Worm (Caenorhabditis elegans) whole organism, L3 larva: ENCODE results near the gene algn-11.

Experiments used
- R02D3.7 ChIP-seq: fragments of 150-350 bp; optimal IDR thresholded peaks from 2 replicates; lab custom pipeline; 2014; ENCODE audit warnings: missing biosample characterization, missing genetic modification characterization
- ZK546.5 ChIP-seq: sonication (generic microtip); optimal IDR thresholded peaks from 2 replicates; lab custom pipeline; 2017; ENCODE audit warnings: missing biosample characterization, missing genetic modification characterization
- ama-1 ChIP-seq: fragments of 150-350 bp; optimal IDR thresholded peaks from 2 replicates; lab custom pipeline; 2018
- ceh-16 ChIP-seq: sonication (generic microtip); optimal IDR thresholded peaks from 2 replicates; lab custom pipeline; 2017; ENCODE audit warnings: missing biosample characterization, missing genetic modification characterization
- ceh-28 ChIP-seq: fragments of 150-350 bp; optimal IDR thresholded peaks from 2 replicates; lab custom pipeline; 2014; ENCODE audit warnings: missing biosample characterization, missing genetic modification reagents, missing genetic modification characterization
- daf-12 ChIP-seq: fragments of 150-350 bp; optimal IDR thresholded peaks from 2 replicates; lab custom pipeline; 2014; ENCODE audit warnings: missing biosample characterization, missing genetic modification reagents, missing genetic modification characterization
- egl-27 ChIP-seq: sonication (generic microtip); optimal IDR thresholded peaks from 4 replicates; lab custom pipeline; 2017; ENCODE audit warnings: missing biosample characterization, missing genetic modification reagents, missing genetic modification characterization
- egl-5 ChIP-seq: fragments of 150-350 bp; optimal IDR thresholded peaks from 2 replicates; lab custom pipeline; 2017; ENCODE audit warnings: missing biosample characterization, missing genetic modification reagents, missing genetic modification characterization, inconsistent platforms
- elt-1 ChIP-seq: fragments of 150-350 bp; optimal IDR thresholded peaks from 2 replicates; lab custom pipeline; 2014; ENCODE audit warnings: missing biosample characterization, missing genetic modification characterization
- elt-2 ChIP-seq: sonication (generic microtip); optimal IDR thresholded peaks from 2 replicates; lab custom pipeline; 2016; ENCODE audit warnings: missing genetic modification reagents, mild to moderate bottlenecking, missing genetic modification characterization, missing compliant biosample characterization
- elt-3 ChIP-seq, 3 experiments: fragments of 150-350 bp in 1 of 3; sonication (generic microtip) in 2 of 3; optimal IDR thresholded peaks; 2 replicates in 2 of 3; 4 replicates in 1 of 3; lab custom pipeline; 2014 to 2017; ENCODE audit warnings: missing biosample characterization in 3 of 3, missing genetic modification characterization in 3 of 3
- eor-1 ChIP-seq, 2 experiments: fragments of 150-350 bp; optimal IDR thresholded peaks; 2 replicates each; lab custom pipeline; 2014 to 2018; ENCODE audit warnings: missing biosample characterization in 2 of 2, missing genetic modification characterization in 2 of 2
- fkh-10 ChIP-seq: sonication (generic microtip); optimal IDR thresholded peaks from 2 replicates; lab custom pipeline; 2017; ENCODE audit warnings: missing biosample characterization, missing genetic modification reagents, missing genetic modification characterization
- fkh-2 ChIP-seq: fragments of 150-350 bp; optimal IDR thresholded peaks from 2 replicates; lab custom pipeline; 2014; ENCODE audit warnings: missing biosample characterization, missing genetic modification reagents, missing genetic modification characterization
- fos-1 ChIP-seq: fragments of 150-350 bp; optimal IDR thresholded peaks from 2 replicates; lab custom pipeline; 2014; ENCODE audit warnings: missing biosample characterization, missing genetic modification characterization
- hmg-11 ChIP-seq: sonication (generic microtip); optimal IDR thresholded peaks from 2 replicates; lab custom pipeline; 2016; ENCODE audit warnings: missing genetic modification characterization, missing compliant biosample characterization
- jun-1 ChIP-seq: fragments of 150-350 bp; optimal IDR thresholded peaks from 2 replicates; lab custom pipeline; 2014; ENCODE audit warnings: missing biosample characterization, missing genetic modification reagents, missing genetic modification characterization
- lin-15B ChIP-seq: fragments of 150-350 bp; optimal IDR thresholded peaks from 2 replicates; lab custom pipeline; 2014; ENCODE audit warnings: missing biosample characterization, missing genetic modification characterization
- lin-39 ChIP-seq: fragments of 150-350 bp; optimal IDR thresholded peaks from 2 replicates; lab custom pipeline; 2018; ENCODE audit warnings: missing biosample characterization, missing genetic modification reagents, missing genetic modification characterization
- lsy-12 ChIP-seq: sonication (generic microtip); optimal IDR thresholded peaks from 2 replicates; lab custom pipeline; 2016; ENCODE audit warnings: mild to moderate bottlenecking, missing genetic modification characterization, missing compliant biosample characterization
- mml-1 ChIP-seq: fragments of 150-350 bp; sonication (generic microtip); optimal IDR thresholded peaks from 3 replicates; lab custom pipeline; 2014; ENCODE audit warnings: missing biosample characterization, missing genetic modification characterization
- nfya-1 ChIP-seq: sonication (generic microtip); optimal IDR thresholded peaks from 2 replicates; lab custom pipeline; 2017; ENCODE audit warnings: missing genetic modification characterization, mild to moderate bottlenecking, missing compliant biosample characterization, antibody characterized with exemption, moderate library complexity; ENCODE audit not compliant: insufficient read depth
- nhr-12 ChIP-seq: fragments of 150-350 bp; optimal IDR thresholded peaks from 2 replicates; lab custom pipeline; 2014; ENCODE audit warnings: missing biosample characterization, missing genetic modification characterization
- nhr-23 ChIP-seq: fragments of 150-350 bp; optimal IDR thresholded peaks from 2 replicates; lab custom pipeline; 2014; ENCODE audit warnings: missing biosample characterization, missing genetic modification reagents, missing genetic modification characterization
- nhr-237 ChIP-seq: fragments of 150-350 bp; optimal IDR thresholded peaks from 2 replicates; lab custom pipeline; 2014; ENCODE audit warnings: missing biosample characterization, missing genetic modification characterization
- nhr-25 ChIP-seq: sonication (generic microtip); optimal IDR thresholded peaks from 2 replicates; lab custom pipeline; 2017; ENCODE audit warnings: missing biosample characterization, missing genetic modification characterization
- nhr-28 ChIP-seq: fragments of 150-350 bp; optimal IDR thresholded peaks from 2 replicates; lab custom pipeline; 2014; ENCODE audit warnings: missing biosample characterization, missing genetic modification characterization
- nhr-43 ChIP-seq: sonication (generic microtip); optimal IDR thresholded peaks from 2 replicates; lab custom pipeline; 2016; ENCODE audit warnings: mild to moderate bottlenecking, missing genetic modification characterization, missing compliant biosample characterization; ENCODE audit not compliant: poor library complexity, severe bottlenecking
- nhr-76 ChIP-seq: fragments of 150-350 bp; sonication (generic microtip); optimal IDR thresholded peaks from 5 replicates; lab custom pipeline; 2014; ENCODE audit warnings: missing biosample characterization, missing genetic modification characterization
- pha-4 ChIP-seq: fragments of 150-350 bp; optimal IDR thresholded peaks from 2 replicates; lab custom pipeline; 2014; ENCODE audit warnings: missing biosample characterization, missing genetic modification reagents, missing genetic modification characterization
- pqm-1 ChIP-seq: fragments of 150-350 bp; optimal IDR thresholded peaks from 2 replicates; lab custom pipeline; 2017; ENCODE audit warnings: missing biosample characterization, missing genetic modification characterization, inconsistent platforms
- sea-2 ChIP-seq: fragments of 150-350 bp; sonication (generic microtip); optimal IDR thresholded peaks from 4 replicates; lab custom pipeline; 2014; ENCODE audit warnings: missing biosample characterization, missing genetic modification reagents, missing genetic modification characterization
- snpc-4 ChIP-seq: fragments of 150-350 bp; optimal IDR thresholded peaks from 2 replicates; lab custom pipeline; 2014; ENCODE audit warnings: missing biosample characterization, missing genetic modification characterization
- tbx-2 ChIP-seq: sonication (generic microtip); optimal IDR thresholded peaks from 2 replicates; lab custom pipeline; 2016; ENCODE audit warnings: mild to moderate bottlenecking, missing genetic modification characterization, missing compliant biosample characterization
- unc-39 ChIP-seq: sonication (generic microtip); optimal IDR thresholded peaks from 4 replicates; lab custom pipeline; 2017; ENCODE audit warnings: missing biosample characterization, missing genetic modification characterization
- unc-62 ChIP-seq: fragments of 150-350 bp; sonication (generic microtip); optimal IDR thresholded peaks from 4 replicates; lab custom pipeline; 2014; ENCODE audit warnings: missing biosample characterization, missing genetic modification reagents, missing genetic modification characterization
- zag-1 ChIP-seq: fragments of 150-350 bp; optimal IDR thresholded peaks from 2 replicates; lab custom pipeline; 2014; ENCODE audit warnings: missing biosample characterization, missing genetic modification characterization
- ztf-11 ChIP-seq: fragments of 150-350 bp; optimal IDR thresholded peaks from 2 replicates; lab custom pipeline; 2014; ENCODE audit warnings: missing biosample characterization, missing genetic modification characterization
- ztf-4 ChIP-seq: fragments of 150-350 bp; optimal IDR thresholded peaks from 2 replicates; lab custom pipeline; 2014; ENCODE audit warnings: missing biosample characterization, missing genetic modification characterization

Gene algn-11

ce11 chrIII:7290462-7290861 lies at the start of gene algn-11:
Gene algn-11 (minus strand): TSS chrIII:7290562.
- TF ChIP-seq eor-1 (tag; optimal IDR thresholded peaks at IDR 0.05; lab: Kevin White, UChicago) (no peak), egl-27 (tag; lab: Kevin White, UChicago) (no peak), zag-1 (tag; lab: Kevin White, UChicago) (no peak), daf-12 (tag; lab: Kevin White, UChicago) (no peak), nhr-23 (tag; lab: Kevin White, UChicago) (no peak), ceh-28 (tag; lab: Kevin White, UChicago) (no peak), nhr-43 (tag; lab: Kevin White, UChicago) (no peak), fos-1 (tag; lab: Kevin White, UChicago) (no peak), ztf-4 (no peak), jun-1 (tag; lab: Kevin White, UChicago) (no peak)

ce11 chrIII:7339138-7339537 lies 48.8 kb upstream of the algn-11 start:
- no peak for TF ChIP-seq ztf-11 (tag; lab: Kevin White, UChicago)

DNA sequence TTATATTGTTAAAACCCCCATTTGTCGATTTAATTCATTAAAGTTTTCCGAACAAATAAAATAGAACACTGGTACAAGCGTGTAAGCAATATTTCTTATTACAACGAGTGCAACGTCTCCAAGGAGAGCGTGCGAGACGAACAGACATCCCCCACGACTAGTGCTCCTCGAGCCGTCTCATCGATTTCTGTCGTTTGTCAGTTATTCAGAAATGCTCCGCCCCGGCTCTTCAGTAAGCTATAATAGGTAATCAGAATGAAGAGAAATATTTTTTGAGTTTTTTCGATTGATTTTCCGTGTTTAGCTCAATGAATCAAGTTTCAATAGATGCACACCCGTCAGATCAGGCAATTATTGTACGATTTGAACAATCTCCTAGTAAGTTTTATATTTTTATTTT lies 48.3 kb upstream of the algn-11 start, which contains the start of gene kap-1:
kap-1 (plus strand) TSS at position 143 of the 400 bp plus-strand sequence.
- TF ChIP-seq nhr-43 (tag; lab: Kevin White, UChicago) (peak; percentile 40), ceh-16 (tag; lab: Kevin White, UChicago) (no peak), nhr-28 (tag; lab: Kevin White, UChicago) (no peak), hmg-11 (tag; lab: Kevin White, UChicago) (peak; percentile 7), elt-2 (peak; percentile 11), nfya-1 (tag; lab: Kevin White, UChicago) (peak; percentile 33), ama-1 (peak; percentile 90), lsy-12 (peak; percentile 56)

- TF ChIP-seq ama-1 (peak; percentile 53), zag-1 (tag; lab: Kevin White, UChicago) (no peak)
- TF ChIP-seq, all 47 proteins: peak for 1
Observed at ce11 chrIII:7338009-7338408, 47.6 kb upstream of the algn-11 start.

DNA sequence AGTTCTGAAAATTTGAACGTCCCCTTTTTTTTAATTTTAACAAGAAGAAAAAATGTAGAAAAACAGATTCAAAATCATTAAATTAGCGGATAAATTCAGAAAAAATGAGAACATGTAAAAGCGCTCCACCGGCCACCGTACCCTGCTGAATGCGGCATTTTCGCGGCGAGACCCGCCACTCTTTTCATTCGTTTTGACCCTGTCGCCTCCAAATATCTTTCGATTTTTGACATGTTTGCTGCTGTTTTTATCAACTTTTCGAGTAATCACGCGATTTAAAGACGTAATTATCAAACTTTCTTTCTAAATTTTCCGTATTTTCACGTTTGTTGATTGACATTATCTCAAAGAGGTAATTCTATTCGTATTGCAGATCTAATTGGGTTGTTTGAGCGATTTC lies 45.9 kb upstream of the algn-11 start, which contains the start of gene gsp-2:
gsp-2 (plus strand) TSS at position 374 of the 400 bp plus-strand sequence.
- TF ChIP-seq lin-15B (tag; lab: Kevin White, UChicago) (peak; percentile 93), ama-1 (peak; percentile 52), lsy-12 (peak; percentile 46), hmg-11 (tag; lab: Kevin White, UChicago) (peak; percentile 34), lin-39 (tag; lab: Kevin White, UChicago) (peak; percentile 80), jun-1 (tag; lab: Kevin White, UChicago) (peak; percentile 29), pha-4 (tag; lab: Kevin White, UChicago) (peak; percentile 86), nhr-12 (no peak), nhr-25 (tag; lab: Kevin White, UChicago) (peak; percentile 51), pqm-1 (peak; percentile 57), nhr-23 (tag; lab: Kevin White, UChicago) (peak; percentile 88), elt-3 (tag; optimal IDR thresholded peaks at IDR 0.05; lab: Kevin White, UChicago) (no peak), fkh-2 (tag; lab: Kevin White, UChicago) (no peak), egl-5 (tag; lab: Kevin White, UChicago) (peak; percentile 67), snpc-4 (tag; lab: Kevin White, UChicago) (peak; percentile 62), elt-2 (peak; percentile 65), nfya-1 (tag; lab: Kevin White, UChicago) (peak; percentile 91), unc-62 (no peak), R02D3.7 (tag; lab: Kevin White, UChicago) (peak; percentile 52), ZK546.5 (tag; lab: Kevin White, UChicago) (peak; percentile 56)

DNA sequence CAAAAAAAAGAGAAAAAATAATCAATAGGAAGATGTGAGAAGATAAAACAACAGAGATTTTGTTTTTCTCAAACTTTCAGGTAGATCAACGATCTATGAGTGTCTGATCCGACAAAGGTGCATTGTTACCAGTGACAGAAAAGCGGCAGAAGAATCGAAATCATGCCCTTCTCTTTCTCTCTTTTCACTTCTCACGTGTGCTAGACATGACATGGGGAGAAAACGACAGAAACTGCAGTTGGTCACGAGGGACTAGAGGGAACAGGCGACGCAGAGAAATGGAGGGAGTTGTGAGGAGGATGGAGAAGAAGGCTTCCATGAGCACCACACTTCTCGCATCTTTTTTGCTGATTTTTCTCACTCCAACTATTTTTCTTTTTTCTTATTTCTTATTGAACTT lies 44.9 kb upstream of the algn-11 start, which contains the start of gene F56C9.10:
F56C9.10 (minus strand) TSS at position 97 of the 400 bp plus-strand sequence.
- TF ChIP-seq ztf-11 (tag; lab: Kevin White, UChicago) (no peak), unc-39 (tag; lab: Kevin White, UChicago) (no peak), elt-3 (tag; optimal IDR thresholded peaks at IDR 0.05; lab: Kevin White, UChicago) (no peak), ceh-16 (tag; lab: Kevin White, UChicago) (no peak), mml-1 (tag; lab: Kevin White, UChicago) (no peak), fkh-2 (tag; lab: Kevin White, UChicago) (no peak), lin-15B (tag; lab: Kevin White, UChicago) (peak; percentile 82), lin-39 (tag; lab: Kevin White, UChicago) (peak; percentile 84), fos-1 (tag; lab: Kevin White, UChicago) (no peak), eor-1 (tag; optimal IDR thresholded peaks at IDR 0.05; lab: Kevin White, UChicago) (no peak), R02D3.7 (tag; lab: Kevin White, UChicago) (peak; percentile 38), daf-12 (tag; lab: Kevin White, UChicago) (no peak), nfya-1 (tag; lab: Kevin White, UChicago) (peak; percentile 88), elt-1 (tag; lab: Kevin White, UChicago) (no peak), zag-1 (tag; lab: Kevin White, UChicago) (no peak), nhr-43 (tag; lab: Kevin White, UChicago) (peak; percentile 78), fkh-10 (GFP tag; lab: Kevin White, UChicago) (no peak), ZK546.5 (tag; lab: Kevin White, UChicago) (no peak), nhr-237 (tag; lab: Kevin White, UChicago) (no peak), sea-2 (GFP tag; lab: Kevin White, UChicago) (no peak), nhr-76 (tag; lab: Kevin White, UChicago) (no peak), hmg-11 (tag; lab: Kevin White, UChicago) (peak; percentile 58), pqm-1 (peak; percentile 1), tbx-2 (tag; lab: Kevin White, UChicago) (peak; percentile 33)
